Fruit fly (Drosophila melanogaster) Kc167 (cell line): ENCODE data around the gene sima.

Experiments used
- Sin3A ChIP-seq: fragments of >200 bp; optimal IDR thresholded peaks from 2 replicates; lab custom pipeline; 2018; ENCODE audit warnings: missing external identifiers
- insv ChIP-seq: fragments of >200 bp; optimal IDR thresholded peaks from 3 replicates; lab custom pipeline; 2018; ENCODE audit warnings: missing external identifiers
- psq ChIP-seq: fragments of >200 bp; optimal IDR thresholded peaks from 2 replicates; lab custom pipeline; 2017; ENCODE audit warnings: missing external identifiers

DNA sequence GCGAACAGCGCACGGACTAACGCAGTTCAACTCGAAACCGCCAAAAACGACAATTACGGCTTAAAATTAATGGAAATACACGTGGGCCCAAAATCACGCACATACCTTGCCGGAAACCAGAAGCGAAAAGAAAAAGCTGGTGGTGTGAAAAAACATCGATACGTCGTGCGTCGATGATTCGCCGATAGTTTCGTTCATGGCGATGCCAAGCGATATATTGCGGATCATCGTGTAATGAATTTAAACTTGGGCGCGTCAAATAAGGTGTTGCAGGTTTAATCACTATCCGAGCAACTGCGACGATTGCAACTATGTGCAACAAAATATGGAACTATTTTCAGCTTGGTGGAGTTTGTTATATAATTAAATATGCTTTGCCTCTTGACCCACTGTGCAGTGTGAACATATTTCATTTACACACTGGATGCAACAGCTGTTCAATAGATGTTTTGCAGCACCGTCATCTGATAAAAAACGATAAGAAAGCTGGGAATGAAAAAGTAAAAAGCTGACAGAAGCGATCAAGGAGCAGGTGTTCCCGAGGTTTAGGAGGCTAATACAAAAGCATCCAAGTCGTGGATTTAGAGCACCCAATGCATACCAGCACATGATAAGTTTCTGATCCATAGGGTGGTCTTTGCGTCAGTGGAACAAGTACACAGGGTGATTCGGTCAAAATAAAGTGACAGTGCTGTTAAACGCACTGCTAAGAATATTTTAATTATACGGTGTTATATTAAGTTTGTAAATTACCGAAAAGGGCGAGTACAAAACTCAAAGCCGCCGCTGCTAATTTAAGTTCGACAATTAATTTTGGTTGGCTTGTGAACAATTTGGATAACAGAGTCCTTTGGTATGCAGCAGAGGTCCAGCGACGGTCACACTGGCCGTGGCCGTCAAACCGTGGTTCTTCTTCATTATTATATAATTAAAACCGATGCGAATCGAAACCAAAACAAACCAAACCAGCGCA is 11.8 kb upstream of the sima start, which contains the start of the genes RpL32 and CG7943:
- no peak for TF ChIP-seq Sin3A (lab: Kevin White, UChicago)
- no peak for TF ChIP-seq psq
- TF ChIP-seq insv (lab: Kevin White, UChicago), result no peak
